Fruit fly (Drosophila melanogaster): Measurements from ENCODE around the gene CG8952.

- no peak for TF ChIP-seq fru (GFP tag; optimal IDR thresholded peaks at IDR 0.05)
- no peak for TF ChIP-seq h (GFP tag; optimal IDR thresholded peaks at IDR 0.05)
Observed at dm6 chrX:15812615-15812995, 46.4 kb upstream of the CG8952 start.
